Worm (Caenorhabditis elegans) whole organism, L4/young adult: Measurements from ENCODE around the gene nceh-1.

ENCODE experiments used
- W03F9.2 ChIP-seq: fragments of 150-350 bp; optimal IDR thresholded peaks from 2 replicates; lab custom pipeline; 2014; ENCODE audit warnings: missing biosample characterization, missing genetic modification characterization
- dao-5 ChIP-seq: sonication (generic microtip); optimal IDR thresholded peaks from 2 replicates; lab custom pipeline; 2016; ENCODE audit warnings: missing genotype, missing genetic modification characterization, moderate library complexity, missing compliant biosample characterization
- him-1 ChIP-seq: sonication (generic microtip); optimal IDR thresholded peaks from 2 replicates; lab custom pipeline; 2016; ENCODE audit warnings: missing genotype, missing genetic modification reagents, missing genetic modification characterization, missing compliant biosample characterization

The nceh-1 gene

ce11 chrV:19377014-19377494 lies at the start of gene nceh-1:
nceh-1 (plus strand) TSS chrV:19377444.
- TF ChIP-seq him-1 (no peak), W03F9.2 (no peak), dao-5 (tag; lab: Kevin White, UChicago) (no peak)

- TF ChIP-seq him-1 (no peak), dao-5 (tag; lab: Kevin White, UChicago) (no peak), W03F9.2 (no peak)
Observed at ce11 chrV:19329263-19329662, 48.0 kb upstream of the nceh-1 start, which contains the start of gene fbxb-65. fbxb-65 (plus strand) TSS chrV:19329563.

- TF ChIP-seq him-1 (no peak), W03F9.2 (no peak), dao-5 (tag; lab: Kevin White, UChicago) (no peak)
Observed at ce11 chrV:19337333-19337732, 39.9 kb upstream of the nceh-1 start.

ce11 chrV:19351944-19352343 lies 25.3 kb upstream of the nceh-1 start:
- TF ChIP-seq dao-5 (tag; lab: Kevin White, UChicago): no peak
- no peak for TF ChIP-seq him-1
- no peak for TF ChIP-seq W03F9.2

- TF ChIP-seq dao-5 (tag; lab: Kevin White, UChicago) (no peak), him-1 (no peak), W03F9.2 (no peak)
Observed at ce11 chrV:19354506-19354905, 22.7 kb upstream of the nceh-1 start.

- no peak for TF ChIP-seq W03F9.2
- TF ChIP-seq dao-5 (tag; lab: Kevin White, UChicago): no peak
- no peak for TF ChIP-seq him-1
Observed at ce11 chrV:19355219-19355618, 22.0 kb upstream of the nceh-1 start.

ce11 chrV:19356717-19357116 lies 20.5 kb upstream of the nceh-1 start:
- TF ChIP-seq him-1 (no peak), W03F9.2 (no peak), dao-5 (tag; lab: Kevin White, UChicago) (no peak)

ce11 chrV:19358039-19358438 lies 19.2 kb upstream of the nceh-1 start:
- TF ChIP-seq W03F9.2 (no peak), him-1 (no peak), dao-5 (tag; lab: Kevin White, UChicago) (no peak)

- TF ChIP-seq dao-5 (tag; lab: Kevin White, UChicago) (no peak), W03F9.2 (no peak), him-1 (no peak)
Observed at ce11 chrV:19362568-19362967, 14.7 kb upstream of the nceh-1 start, which contains the start of gene C14B4.2. C14B4.2 (minus strand) TSS chrV:19362668.

ce11 chrV:19370189-19370588 lies 7.1 kb upstream of the nceh-1 start, which contains the start of gene Y43F8A.1:
Y43F8A.1 (plus strand) TSS chrV:19370489.
- TF ChIP-seq him-1 (no peak), dao-5 (tag; lab: Kevin White, UChicago) (no peak), W03F9.2 (no peak)

ce11 chrV:19371253-19371652 lies 6.0 kb upstream of the nceh-1 start, which contains the start of gene Y43F8A.2:
Y43F8A.2 (plus strand) TSS chrV:19371553.
- no peak for TF ChIP-seq him-1
- no peak for TF ChIP-seq dao-5 (tag; lab: Kevin White, UChicago)
- no peak for TF ChIP-seq W03F9.2

ce11 chrV:19371777-19372176 lies 5.5 kb upstream of the nceh-1 start:
- TF ChIP-seq him-1: no peak

- no peak for TF ChIP-seq him-1
- no peak for TF ChIP-seq W03F9.2
- TF ChIP-seq dao-5 (tag; lab: Kevin White, UChicago): no peak
Observed at ce11 chrV:19380968-19381367, 3.7 kb downstream of the nceh-1 start, which contains the start of gene srw-84. srw-84 (plus strand) TSS chrV:19381268.

- TF ChIP-seq W03F9.2 (no peak), dao-5 (tag; lab: Kevin White, UChicago) (no peak), him-1 (no peak)
Observed at ce11 chrV:19390029-19390428, 12.8 kb downstream of the nceh-1 start, which contains the start of gene slcr-46.2. slcr-46.2 (minus strand) TSS chrV:19390129.

ce11 chrV:19391242-19391641 lies 14.0 kb downstream of the nceh-1 start:
- no peak for TF ChIP-seq dao-5 (tag; lab: Kevin White, UChicago)
- TF ChIP-seq him-1: no peak
- TF ChIP-seq W03F9.2: no peak

ce11 chrV:19394750-19395149 lies 17.5 kb downstream of the nceh-1 start, which contains the start of gene C25F9.8:
C25F9.8 (plus strand) TSS chrV:19395050.
- TF ChIP-seq him-1: no peak
- TF ChIP-seq W03F9.2: no peak
- TF ChIP-seq dao-5 (tag; lab: Kevin White, UChicago): no peak
